Worm (Caenorhabditis elegans): ENCODE data around the gene Y105C5B.8.

Y105C5B.8 gene

DNA sequence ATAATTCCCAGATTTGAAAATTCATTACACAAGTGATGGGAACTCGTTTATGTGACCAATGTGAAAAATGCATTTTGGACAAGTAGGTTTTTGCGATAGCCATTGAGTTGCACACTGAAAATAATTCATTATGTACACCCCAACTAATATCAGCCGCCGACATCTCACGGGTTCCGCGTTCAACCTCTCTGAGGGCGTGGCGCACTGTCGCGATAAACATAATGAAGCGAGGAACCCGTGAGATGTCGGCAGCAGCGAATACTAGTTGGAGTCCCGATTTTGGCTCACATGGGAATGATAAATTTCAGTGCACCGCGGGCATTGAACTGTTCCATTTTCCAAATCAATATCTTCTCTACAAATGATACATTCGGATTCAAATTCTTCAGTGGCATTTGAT, 10.4 kb upstream of the Y105C5B.8 start:
- TF ChIP-seq nhr-84 (tag; optimal IDR thresholded peaks at IDR 0.05), result no peak
- no peak for TF ChIP-seq efl-1 (optimal IDR thresholded peaks at IDR 0.05)
- peak in 1 of 2 experiments; percentile 44 for TF ChIP-seq efl-1 (GFP tag; optimal IDR thresholded peaks at IDR 0.05 in 1 of 2)

DNA sequence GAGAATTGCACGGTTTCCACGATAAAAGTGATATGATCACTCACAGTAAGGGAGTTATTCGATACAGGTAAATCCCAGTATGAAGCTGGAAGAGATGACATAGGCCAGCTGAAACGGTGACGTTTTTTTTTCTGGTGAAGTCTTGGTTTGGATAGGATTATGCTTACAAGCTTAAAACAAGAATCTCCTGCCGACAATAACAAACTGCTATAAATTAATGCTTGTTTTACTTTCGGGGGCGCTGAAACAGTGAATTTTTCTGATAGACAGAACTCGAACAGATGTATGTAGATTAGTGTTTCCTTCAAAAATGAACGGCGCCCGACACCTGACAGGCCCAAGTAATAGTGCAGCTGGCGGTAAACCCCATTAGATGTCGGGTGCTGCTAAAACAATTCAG, 7.2 kb upstream of the Y105C5B.8 start, which contains the start of gene srv-16:
TSS of gene srv-16 (minus strand) at position 101 of the 400 bp plus-strand sequence.
- TF ChIP-seq tlp-1 (tag; optimal IDR thresholded peaks at IDR 0.05) (no peak), hlh-4 (tag; optimal IDR thresholded peaks at IDR 0.05) (no peak), sptf-1 (tag; optimal IDR thresholded peaks at IDR 0.05) (no peak), dsc-1 (tag; optimal IDR thresholded peaks at IDR 0.05) (no peak), lir-3 (tag; optimal IDR thresholded peaks at IDR 0.05; ENCODE audit: poor library complexity) (no peak)

DNA sequence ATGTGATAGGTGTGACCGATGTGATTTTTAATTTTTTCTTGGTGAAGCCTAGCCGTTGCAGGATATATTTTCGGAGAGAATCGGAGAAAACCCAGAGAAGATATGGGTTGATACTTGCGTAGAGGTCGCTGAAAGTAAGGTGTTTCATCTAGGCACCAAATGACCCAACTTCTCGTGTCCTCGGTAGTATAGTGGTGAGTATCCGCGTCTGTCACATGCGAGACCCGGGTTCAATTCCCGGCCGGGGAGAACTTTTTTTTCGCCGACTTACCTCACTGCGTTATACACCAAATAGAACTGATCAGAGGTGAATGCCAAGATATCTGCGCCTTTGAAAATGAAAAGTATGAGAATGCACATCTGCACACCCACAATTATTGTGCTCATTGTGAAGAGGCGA, 5.2 kb upstream of the Y105C5B.8 start:
- TF ChIP-seq nhr-77 (tag; optimal IDR thresholded peaks at IDR 0.05) (peak; percentile 12), elt-2 (tag; optimal IDR thresholded peaks at IDR 0.05) (peak; percentile 4), nhr-28 (tag; optimal IDR thresholded peaks at IDR 0.05) (no peak), rnt-1 (tag; optimal IDR thresholded peaks at IDR 0.05) (peak; percentile 62), snu-23 (GFP tag; optimal IDR thresholded peaks at IDR 0.05) (peak; percentile 61), nhr-71 (tag; optimal IDR thresholded peaks at IDR 0.05) (peak; percentile 46), xbp-1 (tag; optimal IDR thresholded peaks at IDR 0.05) (peak; percentile 10), hpl-2 (GFP tag; optimal IDR thresholded peaks at IDR 0.05) (peak; percentile 37), nhr-19 (GFP tag; conservative IDR thresholded peaks at IDR 0.05) (peak; percentile 50), skn-1 (tag; optimal IDR thresholded peaks at IDR 0.05) (peak; percentile 7), dpl-1 (GFP tag; optimal IDR thresholded peaks at IDR 0.05) (peak in 1 of 3 experiments; percentile 15), nhr-85 (tag) (peak; percentile 60), nhr-90 (tag; optimal IDR thresholded peaks at IDR 0.05; ENCODE audit: poor library complexity) (peak; percentile 64), mep-1 (tag; optimal IDR thresholded peaks at IDR 0.05) (peak; percentile 22), unc-130 (tag; optimal IDR thresholded peaks at IDR 0.05) (peak; percentile 40), ceh-82 (tag; optimal IDR thresholded peaks at IDR 0.05) (no peak), jun-1 (tag; optimal IDR thresholded peaks at IDR 0.05) (no peak), C16A3.4 (tag; optimal IDR thresholded peaks at IDR 0.05) (peak; percentile 30), ceh-90 (tag; optimal IDR thresholded peaks at IDR 0.05) (no peak), mdl-1 (tag; optimal IDR thresholded peaks at IDR 0.05) (peak in 1 of 2 experiments; percentile 64), efl-1 (optimal IDR thresholded peaks at IDR 0.05) (peak in 1 of 2 experiments; percentile 32), efl-1 (GFP tag; optimal IDR thresholded peaks at IDR 0.05 in 1 of 2) (peak; percentile 16 to 52), nhr-47 (tag; optimal IDR thresholded peaks at IDR 0.05) (peak; percentile 37), C04F5.9 (tag; optimal IDR thresholded peaks at IDR 0.05) (no peak), fkh-8 (tag; optimal IDR thresholded peaks at IDR 0.05) (peak; percentile 31), fkh-10 (GFP tag; optimal IDR thresholded peaks at IDR 0.05) (no peak), lin-35 (GFP tag; optimal IDR thresholded peaks at IDR 0.05) (peak; percentile 7 to 73), nhr-20 (tag; optimal IDR thresholded peaks at IDR 0.05) (peak; percentile 31), tbx-2 (tag; optimal IDR thresholded peaks at IDR 0.05) (no peak), elt-3 (tag; optimal IDR thresholded peaks at IDR 0.05) (peak in 1 of 6 experiments; percentile 12), lir-3 (tag; optimal IDR thresholded peaks at IDR 0.05; ENCODE audit: poor library complexity) (peak; percentile 22), swsn-7 (tag; optimal IDR thresholded peaks at IDR 0.05) (peak; percentile 27), nhr-84 (tag; optimal IDR thresholded peaks at IDR 0.05) (no peak)

- TF ChIP-seq lin-35 (GFP tag; optimal IDR thresholded peaks at IDR 0.05) (peak; percentile 25 to 55), ztf-11 (tag; optimal IDR thresholded peaks at IDR 0.05) (no peak), mdl-1 (tag; optimal IDR thresholded peaks at IDR 0.05) (peak in 1 of 2 experiments; percentile 37), efl-1 (optimal IDR thresholded peaks at IDR 0.05) (peak in 1 of 2 experiments; percentile 39), efl-1 (GFP tag; optimal IDR thresholded peaks at IDR 0.05 in 1 of 2) (peak in 1 of 2 experiments; percentile 88), C16A3.4 (tag; optimal IDR thresholded peaks at IDR 0.05) (peak; percentile 33), ces-1 (GFP tag; optimal IDR thresholded peaks at IDR 0.05) (no peak), nhr-19 (GFP tag; conservative IDR thresholded peaks at IDR 0.05) (peak; percentile 51), nhr-20 (tag; optimal IDR thresholded peaks at IDR 0.05) (peak; percentile 5), nhr-77 (tag; optimal IDR thresholded peaks at IDR 0.05) (peak; percentile 17), ceh-82 (tag; optimal IDR thresholded peaks at IDR 0.05) (peak in 2 of 3 experiments; percentile 22 to 46), rnt-1 (tag; optimal IDR thresholded peaks at IDR 0.05) (peak; percentile 54), elt-3 (tag; optimal IDR thresholded peaks at IDR 0.05) (peak in 1 of 6 experiments; percentile 3), pag-3 (tag; optimal IDR thresholded peaks at IDR 0.05; ENCODE audit: borderline replicate concordance, insufficient read depth) (no peak), nhr-47 (tag; optimal IDR thresholded peaks at IDR 0.05) (peak; percentile 19), sup-37 (GFP tag; optimal IDR thresholded peaks at IDR 0.05) (no peak), snu-23 (GFP tag; optimal IDR thresholded peaks at IDR 0.05) (peak; percentile 45), nhr-71 (tag; optimal IDR thresholded peaks at IDR 0.05) (peak; percentile 11), tlp-1 (tag; optimal IDR thresholded peaks at IDR 0.05) (no peak), nhr-12 (tag; optimal IDR thresholded peaks at IDR 0.05) (no peak), lsy-2 (tag; optimal IDR thresholded peaks at IDR 0.05) (peak in 1 of 2 experiments; percentile 36), elt-2 (tag; optimal IDR thresholded peaks at IDR 0.05) (peak; percentile 12), nhr-90 (tag; optimal IDR thresholded peaks at IDR 0.05; ENCODE audit: poor library complexity) (peak; percentile 17), zip-4 (GFP tag; optimal IDR thresholded peaks at IDR 0.05) (no peak)
Observed at ce11 chrIV:15931176-15931575, 4.5 kb upstream of the Y105C5B.8 start.

Measured in whole organism, L1 larva.